Worm (Caenorhabditis elegans) whole organism, mixed stage, embryonic: ENCODE results near the gene clh-1.
A peak's percentile ranks its signal among the peaks of the same experiment; 100 is the strongest.

Experiments
- M03D4.4 ChIP-seq: sonication (generic microtip); optimal IDR thresholded peaks from 2 replicates; lab custom pipeline; 2017; ENCODE audit warnings: mild to moderate bottlenecking, missing genetic modification characterization, missing compliant biosample characterization
- bed-3 ChIP-seq: fragments of 200-800 bp; sonication (Bioruptor generic); optimal IDR thresholded peaks from 3 replicates; lab custom pipeline; 2018; ENCODE audit warnings: mild to moderate bottlenecking, missing genetic modification characterization, moderate library complexity, missing compliant biosample characterization
- blmp-1 ChIP-seq: fragments of 150-350 bp; optimal IDR thresholded peaks from 2 replicates; lab custom pipeline; 2014; ENCODE audit warnings: missing biosample characterization, missing genetic modification characterization
- ceh-39 ChIP-seq: fragments of 150-350 bp; optimal IDR thresholded peaks from 2 replicates; lab custom pipeline; 2014; ENCODE audit warnings: missing biosample characterization, missing genetic modification characterization
- ceh-43 ChIP-seq: fragments of 200-800 bp; sonication (Bioruptor generic); optimal IDR thresholded peaks from 2 replicates; lab custom pipeline; 2018; ENCODE audit warnings: mild to moderate bottlenecking, missing genetic modification characterization, moderate library complexity, missing compliant biosample characterization
- ceh-83 ChIP-seq: fragments of 200-800 bp; sonication (Bioruptor generic); optimal IDR thresholded peaks from 2 replicates; lab custom pipeline; 2018; ENCODE audit warnings: mild to moderate bottlenecking, missing genetic modification characterization, missing compliant biosample characterization
- ces-1 ChIP-seq: fragments of 150-350 bp; optimal IDR thresholded peaks from 2 replicates; lab custom pipeline; 2014; ENCODE audit warnings: missing biosample characterization, missing genetic modification reagents, missing genetic modification characterization
- cnd-1 ChIP-seq: fragments of 200-800 bp; sonication (Bioruptor generic); optimal IDR thresholded peaks from 2 replicates; lab custom pipeline; 2018; ENCODE audit warnings: mild to moderate bottlenecking, missing genetic modification characterization, missing compliant biosample characterization
- drap-1 ChIP-seq: fragments of 200-800 bp; sonication (Bioruptor generic); optimal IDR thresholded peaks from 3 replicates; lab custom pipeline; 2018; ENCODE audit warnings: mild to moderate bottlenecking, missing genetic modification characterization, missing compliant biosample characterization
- elt-1 ChIP-seq: sonication (generic microtip); optimal IDR thresholded peaks from 2 replicates; lab custom pipeline; 2017; ENCODE audit warnings: missing genetic modification characterization, mild to moderate bottlenecking, missing compliant biosample characterization, antibody characterized with exemption, moderate library complexity, borderline replicate concordance; ENCODE audit not compliant: insufficient read depth
- elt-3 ChIP-seq: fragments of 150-350 bp; optimal IDR thresholded peaks from 2 replicates; lab custom pipeline; 2014; ENCODE audit warnings: missing biosample characterization, missing genetic modification characterization
- flh-1 ChIP-seq: fragments of 200-800 bp; sonication (Bioruptor generic); optimal IDR thresholded peaks from 2 replicates; lab custom pipeline; 2018; ENCODE audit warnings: mild to moderate bottlenecking, missing genetic modification characterization, moderate library complexity, missing compliant biosample characterization
- ham-2 ChIP-seq: fragments of 200-800 bp; sonication (Bioruptor generic); optimal IDR thresholded peaks from 2 replicates; lab custom pipeline; 2018; ENCODE audit warnings: mild to moderate bottlenecking, missing genetic modification characterization, missing compliant biosample characterization
- hlh-1 ChIP-seq: fragments of 150-350 bp; optimal IDR thresholded peaks from 2 replicates; lab custom pipeline; 2014; ENCODE audit warnings: missing biosample characterization, missing genetic modification reagents, missing genetic modification characterization
- lin-13 ChIP-seq: fragments of 150-350 bp; optimal IDR thresholded peaks from 2 replicates; lab custom pipeline; 2014; ENCODE audit warnings: missing biosample characterization, missing genetic modification characterization
- lin-32 ChIP-seq: fragments of 200-800 bp; sonication (Bioruptor generic); optimal IDR thresholded peaks from 2 replicates; lab custom pipeline; 2018; ENCODE audit warnings: mild to moderate bottlenecking, missing genetic modification characterization, missing compliant biosample characterization
- lsy-2 ChIP-seq: fragments of 150-350 bp; optimal IDR thresholded peaks from 2 replicates; lab custom pipeline; 2014; ENCODE audit warnings: missing biosample characterization, missing genetic modification characterization
- mab-5 ChIP-seq: fragments of 150-350 bp; optimal IDR thresholded peaks from 2 replicates; lab custom pipeline; 2014; ENCODE audit warnings: missing biosample characterization, missing genetic modification characterization
- mep-1 ChIP-seq: fragments of 150-350 bp; optimal IDR thresholded peaks from 2 replicates; lab custom pipeline; 2017; ENCODE audit warnings: missing biosample characterization, missing genetic modification reagents, missing genetic modification characterization, inconsistent platforms
- mls-2 ChIP-seq: sonication (generic microtip); optimal IDR thresholded peaks from 2 replicates; lab custom pipeline; 2016; ENCODE audit warnings: mild to moderate bottlenecking, missing genetic modification characterization, moderate library complexity, missing compliant biosample characterization
- nhr-12 ChIP-seq: fragments of 150-350 bp; optimal IDR thresholded peaks from 2 replicates; lab custom pipeline; 2014; ENCODE audit warnings: missing biosample characterization, missing genetic modification characterization
- nhr-2 ChIP-seq: fragments of 150-350 bp; optimal IDR thresholded peaks from 2 replicates; lab custom pipeline; 2014; ENCODE audit warnings: missing biosample characterization, missing genetic modification characterization
- nhr-237 ChIP-seq: fragments of 150-350 bp; optimal IDR thresholded peaks from 2 replicates; lab custom pipeline; 2014; ENCODE audit warnings: missing biosample characterization, missing genetic modification characterization
- nhr-28 ChIP-seq: fragments of 150-350 bp; optimal IDR thresholded peaks from 2 replicates; lab custom pipeline; 2014; ENCODE audit warnings: missing biosample characterization, missing genetic modification characterization
- nhr-76 ChIP-seq: sonication (generic microtip); optimal IDR thresholded peaks from 2 replicates; lab custom pipeline; 2017; ENCODE audit warnings: missing biosample characterization, missing genetic modification characterization
- pha-4 ChIP-seq: fragments of 150-350 bp; optimal IDR thresholded peaks from 2 replicates; lab custom pipeline; 2018; ENCODE audit warnings: missing biosample characterization, missing genetic modification reagents, missing genetic modification characterization
- sem-2 ChIP-seq: fragments of 200-800 bp; sonication (Bioruptor generic); optimal IDR thresholded peaks from 2 replicates; lab custom pipeline; 2018; ENCODE audit warnings: mild to moderate bottlenecking, missing genetic modification characterization, missing compliant biosample characterization
- snpc-4 ChIP-seq: fragments of 150-350 bp; optimal IDR thresholded peaks from 2 replicates; lab custom pipeline; 2014; ENCODE audit warnings: missing biosample characterization, missing genetic modification characterization
- sptf-1 ChIP-seq: sonication (generic microtip); optimal IDR thresholded peaks from 2 replicates; lab custom pipeline; 2017; ENCODE audit warnings: mild to moderate bottlenecking, missing genetic modification characterization, moderate library complexity, missing compliant biosample characterization
- tbx-8 ChIP-seq: fragments of 200-800 bp; sonication (Bioruptor generic); optimal IDR thresholded peaks from 2 replicates; lab custom pipeline; 2018; ENCODE audit warnings: mild to moderate bottlenecking, missing genetic modification characterization, moderate library complexity, missing compliant biosample characterization
- unc-120 ChIP-seq: sonication (generic microtip); optimal IDR thresholded peaks from 2 replicates; lab custom pipeline; 2017; ENCODE audit warnings: missing genetic modification characterization, missing compliant biosample characterization; ENCODE audit not compliant: poor library complexity, severe bottlenecking
- unc-39 ChIP-seq: fragments of 150-350 bp; optimal IDR thresholded peaks from 2 replicates; lab custom pipeline; 2014; ENCODE audit warnings: missing biosample characterization, missing genetic modification characterization
- unc-62 ChIP-seq: fragments of 150-350 bp; optimal IDR thresholded peaks from 2 replicates; lab custom pipeline; 2014; ENCODE audit warnings: missing biosample characterization, missing genetic modification reagents, missing genetic modification characterization
- zip-8 ChIP-seq: fragments of 150-350 bp; optimal IDR thresholded peaks from 2 replicates; lab custom pipeline; 2014; ENCODE audit warnings: missing biosample characterization, missing genetic modification characterization
- ztf-11 ChIP-seq: fragments of 150-350 bp; optimal IDR thresholded peaks from 2 replicates; lab custom pipeline; 2014; ENCODE audit warnings: missing biosample characterization, missing genetic modification characterization

clh-1 gene

ce11 chrII:11893323-11893722 lies 37.1 kb upstream of the clh-1 start, which contains the start of gene ZK930.2:
Gene ZK930.2 (minus strand): TSS chrII:11893423.
- no peak for TF ChIP-seq mab-5 (tag; lab: Kevin White, UChicago)
- no peak for TF ChIP-seq zip-8
- no peak for TF ChIP-seq nhr-28 (tag; lab: Kevin White, UChicago)
- TF ChIP-seq cnd-1: no peak
- no peak for TF ChIP-seq mls-2 (tag; lab: Kevin White, UChicago)
- no peak for TF ChIP-seq unc-62 (GFP tag; lab: Kevin White, UChicago)
- TF ChIP-seq ces-1 (GFP tag; lab: Kevin White, UChicago): no peak
- TF ChIP-seq pha-4 (tag; lab: Kevin White, UChicago): no peak

ce11 chrII:11890596-11890995 lies 34.3 kb upstream of the clh-1 start:
- TF ChIP-seq nhr-237 (tag; lab: Kevin White, UChicago) (no peak), mls-2 (tag; lab: Kevin White, UChicago) (peak; percentile 60), sptf-1 (peak; percentile 28), lin-32 (GFP tag; lab: Kevin White, UChicago) (peak; percentile 100), ceh-39 (peak; percentile 17), nhr-2 (tag; lab: Kevin White, UChicago) (peak; percentile 65), ceh-83 (GFP tag; lab: Kevin White, UChicago) (no peak), hlh-1 (tag; lab: Kevin White, UChicago) (no peak), ceh-43 (no peak), snpc-4 (tag; lab: Kevin White, UChicago) (no peak), mab-5 (tag; lab: Kevin White, UChicago) (no peak), tbx-8 (GFP tag; lab: Kevin White, UChicago) (no peak), zip-8 (peak; percentile 31), flh-1 (GFP tag; lab: Kevin White, UChicago) (no peak), ztf-11 (tag; lab: Kevin White, UChicago) (peak; percentile 11), ham-2 (peak; percentile 5), drap-1 (GFP tag; lab: Kevin White, UChicago) (no peak), elt-1 (tag; lab: Kevin White, UChicago) (no peak), ces-1 (GFP tag; lab: Kevin White, UChicago) (peak; percentile 14), nhr-12 (no peak), cnd-1 (peak; percentile 91), unc-39 (tag; lab: Kevin White, UChicago) (no peak), bed-3 (GFP tag; lab: Kevin White, UChicago) (no peak), blmp-1 (no peak), pha-4 (tag; lab: Kevin White, UChicago) (no peak)

- TF ChIP-seq bed-3 (GFP tag; lab: Kevin White, UChicago): no peak
- no peak for TF ChIP-seq unc-120
- no peak for TF ChIP-seq nhr-237 (tag; lab: Kevin White, UChicago)
- TF ChIP-seq drap-1 (GFP tag; lab: Kevin White, UChicago): no peak
- no peak for TF ChIP-seq elt-3 (tag; lab: Kevin White, UChicago)
- TF ChIP-seq tbx-8 (GFP tag; lab: Kevin White, UChicago): no peak
- TF ChIP-seq mep-1 (tag; lab: Kevin White, UChicago): no peak
- no peak for TF ChIP-seq hlh-1 (tag; lab: Kevin White, UChicago)
- TF ChIP-seq unc-62 (GFP tag; lab: Kevin White, UChicago): no peak
- no peak for TF ChIP-seq ceh-39
- TF ChIP-seq snpc-4 (tag; lab: Kevin White, UChicago): no peak
- TF ChIP-seq ceh-43: no peak
- TF ChIP-seq blmp-1: no peak
- TF ChIP-seq ces-1 (GFP tag; lab: Kevin White, UChicago): no peak
- TF ChIP-seq lin-13 (tag; lab: Kevin White, UChicago): peak; percentile 24
- TF ChIP-seq sptf-1: peak; percentile 37
- TF ChIP-seq nhr-28 (tag; lab: Kevin White, UChicago): no peak
- no peak for TF ChIP-seq ham-2
- TF ChIP-seq flh-1 (GFP tag; lab: Kevin White, UChicago): no peak
- no peak for TF ChIP-seq mab-5 (tag; lab: Kevin White, UChicago)
- TF ChIP-seq lin-32 (GFP tag; lab: Kevin White, UChicago): peak; percentile 81
- peak; percentile 56 for TF ChIP-seq mls-2 (tag; lab: Kevin White, UChicago)
- TF ChIP-seq nhr-76 (tag; lab: Kevin White, UChicago): no peak
- TF ChIP-seq nhr-12: no peak
- no peak for TF ChIP-seq zip-8
- no peak for TF ChIP-seq pha-4 (tag; lab: Kevin White, UChicago)
- TF ChIP-seq elt-1 (tag; lab: Kevin White, UChicago): no peak
- TF ChIP-seq lsy-2 (tag; lab: Kevin White, UChicago): no peak
- TF ChIP-seq cnd-1: peak; percentile 94
- TF ChIP-seq ztf-11 (tag; lab: Kevin White, UChicago): peak; percentile 0
- no peak for TF ChIP-seq sem-2 (GFP tag; lab: Kevin White, UChicago)
- no peak for TF ChIP-seq M03D4.4 (tag; lab: Kevin White, UChicago)
- peak; percentile 68 for TF ChIP-seq nhr-2 (tag; lab: Kevin White, UChicago)
- no peak for TF ChIP-seq ceh-83 (GFP tag; lab: Kevin White, UChicago)
- TF ChIP-seq unc-39 (tag; lab: Kevin White, UChicago): no peak
Measured at ce11 chrII:11889420-11890075, 33.3 kb upstream of the clh-1 start.
